Worm (Caenorhabditis elegans): ENCODE measurements around the gene hlh-26.
A peak's percentile ranks its signal among the peaks of the same experiment; 100 is the strongest.

Gene hlh-26

DNA sequence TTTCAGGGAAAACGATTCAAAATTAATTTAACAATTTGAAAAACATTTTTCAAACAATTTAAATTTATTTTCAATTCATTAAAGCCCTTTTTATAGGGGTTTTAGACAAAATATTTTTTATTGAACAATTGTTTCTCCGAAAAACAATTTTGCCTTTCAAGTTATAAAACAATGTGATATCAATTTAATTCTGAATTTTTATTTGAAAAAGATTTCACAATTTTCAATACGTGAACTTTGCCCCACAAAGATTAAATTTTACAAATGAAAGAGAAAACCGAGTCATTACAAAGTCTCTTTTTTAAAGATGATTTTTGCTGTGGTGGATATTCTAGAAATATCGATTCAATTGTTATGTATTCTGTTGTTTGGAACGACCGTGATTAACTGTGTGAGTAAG is 14.6 kb downstream of the hlh-26 start, which contains the start of gene ZK177.2:
Gene ZK177.2 (plus strand): TSS at position 301 of the 400 bp plus-strand sequence.
- TF ChIP-seq pqm-1 (tag; optimal IDR thresholded peaks at IDR 0.05) (no peak), ahr-1 (tag; optimal IDR thresholded peaks at IDR 0.05) (no peak), C38D4.7 (GFP tag; optimal IDR thresholded peaks at IDR 0.05) (no peak), hlh-13 (GFP tag; optimal IDR thresholded peaks at IDR 0.05) (no peak), elt-4 (tag; optimal IDR thresholded peaks at IDR 0.05) (no peak), hlh-6 (tag; optimal IDR thresholded peaks at IDR 0.05) (no peak), ceh-45 (GFP tag; IDR thresholded peaks at IDR 0.05) (no peak), pha-2 (tag; optimal IDR thresholded peaks at IDR 0.05) (no peak), rnt-1 (tag; optimal IDR thresholded peaks at IDR 0.05) (no peak), dmd-4 (tag; optimal IDR thresholded peaks at IDR 0.05; ENCODE audit: borderline replicate concordance) (no peak), unc-55 (GFP tag; optimal IDR thresholded peaks at IDR 0.05) (no peak), pha-4 (tag; optimal IDR thresholded peaks at IDR 0.05) (no peak), fkh-10 (GFP tag; optimal IDR thresholded peaks at IDR 0.05) (no peak), odd-2 (tag; optimal IDR thresholded peaks at IDR 0.05) (no peak), pros-1 (tag; optimal IDR thresholded peaks at IDR 0.05) (no peak), ref-2 (tag; optimal IDR thresholded peaks at IDR 0.05) (no peak), npax-4 (tag; optimal IDR thresholded peaks at IDR 0.05) (no peak), ceh-30 (tag; optimal IDR thresholded peaks at IDR 0.05) (no peak), hlh-30 (tag; optimal IDR thresholded peaks at IDR 0.05; ENCODE audit: insufficient read depth) (no peak), ceh-31 (tag; optimal IDR thresholded peaks at IDR 0.05) (no peak)

- TF ChIP-seq C38D4.7 (GFP tag; optimal IDR thresholded peaks at IDR 0.05) (no peak), hlh-6 (tag; optimal IDR thresholded peaks at IDR 0.05) (no peak)
These were observed 15.5 kb downstream of the hlh-26 start for ce11 chrII:5518055-5518454.

DNA sequence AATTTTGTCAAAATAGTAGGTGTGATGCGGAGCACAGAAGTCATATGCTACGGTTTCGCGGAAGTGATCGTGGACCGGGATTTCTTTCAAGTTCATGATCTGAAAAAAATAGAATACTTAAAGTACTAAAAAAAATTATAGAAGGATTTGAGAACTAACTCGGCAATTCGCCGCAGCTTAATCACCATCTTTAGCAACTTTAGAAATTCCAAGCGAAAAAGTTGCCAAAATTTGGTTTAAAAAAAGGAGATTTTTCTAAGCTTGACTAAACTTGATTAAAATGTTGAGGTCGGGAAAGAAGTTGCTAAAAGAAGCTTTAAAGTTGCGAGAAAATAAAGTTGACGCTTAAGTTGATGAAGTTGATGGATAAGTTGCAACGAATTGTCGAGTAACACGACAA is 15.9 kb downstream of the hlh-26 start, which contains the start of gene ZK177.9:
Gene ZK177.9 (minus strand): TSS at position 101 of the 400 bp plus-strand sequence.
- TF ChIP-seq syd-9 (tag; optimal IDR thresholded peaks at IDR 0.05) = no peak
- TF ChIP-seq eyg-1 (tag; optimal IDR thresholded peaks at IDR 0.05) = no peak
- TF ChIP-seq pha-2 (tag; optimal IDR thresholded peaks at IDR 0.05) = no peak
- TF ChIP-seq ceh-22 (tag; optimal IDR thresholded peaks at IDR 0.05) = no peak
- no peak for TF ChIP-seq hlh-8 (tag; optimal IDR thresholded peaks at IDR 0.05)
- no peak for TF ChIP-seq dmd-4 (tag; optimal IDR thresholded peaks at IDR 0.05; ENCODE audit: borderline replicate concordance)
- TF ChIP-seq tbx-2 (tag; optimal IDR thresholded peaks at IDR 0.05) = no peak
- no peak for TF ChIP-seq sdc-2 (tag; optimal IDR thresholded peaks at IDR 0.05)
- TF ChIP-seq pat-9 (tag; optimal IDR thresholded peaks at IDR 0.05) = no peak
- TF ChIP-seq nhr-232 (tag; optimal IDR thresholded peaks at IDR 0.05) = no peak
- TF ChIP-seq pros-1 (tag; optimal IDR thresholded peaks at IDR 0.05) = no peak

DNA sequence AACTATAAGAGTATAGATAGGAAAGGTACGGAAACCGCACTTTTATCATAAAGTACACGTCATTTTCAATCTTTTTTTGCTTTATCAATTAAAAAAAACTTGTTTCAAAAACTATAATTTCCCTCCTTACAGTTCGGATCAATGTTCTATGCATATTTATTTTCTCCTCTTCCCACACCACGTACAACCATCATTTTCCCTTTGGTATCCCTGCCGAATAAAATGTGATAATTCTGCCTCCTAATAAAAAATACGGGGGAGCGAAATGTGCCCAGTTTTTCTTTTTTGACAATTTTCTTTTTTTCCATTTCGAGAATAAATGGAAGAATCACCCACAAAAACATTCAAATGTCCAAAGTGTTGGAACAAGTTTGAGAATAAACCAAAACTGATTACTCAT is 18.0 kb downstream of the hlh-26 start, which contains the start of gene ZK177.3:
Gene ZK177.3 (plus strand): TSS at position 301 of the 400 bp plus-strand sequence.
- TF ChIP-seq ceh-9 (tag; optimal IDR thresholded peaks at IDR 0.05) (no peak), fkh-10 (GFP tag; optimal IDR thresholded peaks at IDR 0.05) (no peak), mec-3 (tag; optimal IDR thresholded peaks at IDR 0.05; ENCODE audit: borderline replicate concordance) (no peak), ceh-34 (tag; optimal IDR thresholded peaks at IDR 0.05) (no peak), ahr-1 (tag; optimal IDR thresholded peaks at IDR 0.05) (no peak), ceh-24 (tag; optimal IDR thresholded peaks at IDR 0.05) (no peak), tbx-7 (tag; optimal IDR thresholded peaks at IDR 0.05) (no peak), unc-55 (GFP tag; optimal IDR thresholded peaks at IDR 0.05) (no peak), ceh-14 (tag; optimal IDR thresholded peaks at IDR 0.05) (no peak), pat-9 (tag; optimal IDR thresholded peaks at IDR 0.05) (no peak), K02D7.2 (tag; optimal IDR thresholded peaks at IDR 0.05) (no peak)

- TF ChIP-seq elt-2 (tag; optimal IDR thresholded peaks at IDR 0.05) (peak; percentile 56), ceh-48 (tag; optimal IDR thresholded peaks at IDR 0.05) (no peak)
These were observed 18.7 kb downstream of the hlh-26 start, which contains the start of gene sahd-1 for ce11 chrII:5514846-5515245. Gene sahd-1 (minus strand): TSS chrII:5514945.

Measured in whole organism, late embryonic.